Fruit fly (Drosophila melanogaster) whole organism, prepupa: Measurements from ENCODE around the gene CG2794.

Experiments
- Blimp-1 ChIP-seq: fragments of 200-800 bp; sonication (Bioruptor generic); optimal IDR thresholded peaks from 3 replicates; lab custom pipeline; 2017; ENCODE audit warnings: missing biosample characterization, missing genetic modification characterization, mild to moderate bottlenecking, moderate library complexity, missing genetic modification reagents
- CG6792 ChIP-seq: fragments of 200-800 bp; sonication (Bioruptor generic); optimal IDR thresholded peaks from 3 replicates; lab custom pipeline; 2016; ENCODE audit warnings: missing biosample characterization, missing genetic modification characterization
- CG7368 ChIP-seq: fragments of 200-800 bp; sonication (Bioruptor generic); optimal IDR thresholded peaks from 3 replicates; lab custom pipeline; 2016; ENCODE audit warnings: missing biosample characterization, missing genetic modification characterization
- CG8632 ChIP-seq: fragments of 200-800 bp; sonication (Bioruptor generic); optimal IDR thresholded peaks from 3 replicates; lab custom pipeline; 2016; ENCODE audit warnings: missing biosample characterization, missing genetic modification characterization
- Eip75B ChIP-seq: fragments of 200-800 bp; sonication (Bioruptor generic); optimal IDR thresholded peaks from 3 replicates; lab custom pipeline; 2016; ENCODE audit warnings: missing biosample characterization, missing genetic modification characterization
- Ets21C ChIP-seq: fragments of 200-800 bp; sonication (Bioruptor generic); optimal IDR thresholded peaks from 3 replicates; lab custom pipeline; 2016; ENCODE audit warnings: missing biosample characterization, missing genetic modification characterization
- Hr39 ChIP-seq: fragments of 200-800 bp; sonication (Bioruptor generic); optimal IDR thresholded peaks from 2 replicates; lab custom pipeline; 2016; ENCODE audit warnings: missing biosample characterization, missing genetic modification characterization
- Sox102F ChIP-seq: fragments of 200-800 bp; sonication (Bioruptor generic); optimal IDR thresholded peaks from 2 replicates; lab custom pipeline; 2016; ENCODE audit warnings: missing biosample characterization, mild to moderate bottlenecking, missing genetic modification characterization
- Sox14 ChIP-seq: fragments of 200-800 bp; sonication (Bioruptor generic); optimal IDR thresholded peaks from 3 replicates; lab custom pipeline; 2016; ENCODE audit warnings: missing biosample characterization, missing genetic modification characterization
- dac ChIP-seq: fragments of 200-800 bp; sonication (Bioruptor generic); optimal IDR thresholded peaks from 2 replicates; lab custom pipeline; 2017; ENCODE audit warnings: missing biosample characterization, mild to moderate bottlenecking, missing genetic modification characterization
- dsx ChIP-seq: fragments of 200-800 bp; optimal IDR thresholded peaks from 3 replicates; lab custom pipeline; 2019; ENCODE audit warnings: missing biosample characterization, mild to moderate bottlenecking, missing genetic modification characterization, moderate library complexity; ENCODE audit not compliant: poor library complexity, severe bottlenecking
- fd85E ChIP-seq: fragments of 200-800 bp; sonication (Bioruptor generic); optimal IDR thresholded peaks from 3 replicates; lab custom pipeline; 2016; ENCODE audit warnings: missing biosample characterization, missing genetic modification characterization
- lz ChIP-seq: fragments of 200-800 bp; sonication (Bioruptor generic); optimal IDR thresholded peaks from 3 replicates; lab custom pipeline; 2016; ENCODE audit warnings: missing biosample characterization, missing genetic modification characterization
- topi ChIP-seq: fragments of 200-800 bp; sonication (Bioruptor generic); optimal IDR thresholded peaks from 3 replicates; lab custom pipeline; 2016; ENCODE audit warnings: missing biosample characterization, missing genetic modification characterization

DNA sequence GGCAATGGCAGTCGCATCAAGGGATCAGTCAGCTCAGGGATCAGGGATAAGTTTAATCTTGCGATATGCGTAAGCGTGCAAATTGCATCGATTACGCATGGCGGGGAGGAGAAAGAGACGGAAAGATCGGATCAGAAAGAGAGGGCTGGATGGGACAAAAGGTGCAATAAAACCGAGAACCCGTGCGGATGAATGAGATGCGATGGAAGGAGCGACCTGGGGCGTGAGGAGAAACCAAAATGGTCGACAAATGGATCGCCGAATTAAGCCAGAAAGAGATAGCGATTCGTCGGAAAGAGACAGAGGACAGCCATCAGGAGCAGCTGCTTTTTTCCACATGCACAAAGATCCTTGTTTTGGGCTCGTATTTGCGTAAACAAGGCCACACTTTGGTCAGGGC is 33.8 kb downstream of the CG2794 start:
- TF ChIP-seq Ets21C (no peak), CG7368 (GFP tag; lab: Kevin White, UChicago) (no peak), dsx (GFP tag; lab: Kevin White, UChicago) (no peak), Sox102F (GFP tag; lab: Kevin White, UChicago) (no peak), fd85E (no peak), dac (GFP tag; lab: Kevin White, UChicago) (no peak), CG8632 (GFP tag; lab: Kevin White, UChicago) (no peak), CG6792 (GFP tag; lab: Kevin White, UChicago) (no peak), Hr39 (GFP tag; lab: Kevin White, UChicago) (no peak), topi (GFP tag; lab: Kevin White, UChicago) (no peak), Blimp-1 (GFP tag; lab: Kevin White, UChicago) (no peak), Eip75B (GFP tag; lab: Kevin White, UChicago) (no peak), Sox14 (GFP tag; lab: Kevin White, UChicago) (no peak), lz (no peak)
